Worm (Caenorhabditis elegans) whole organism, L3 larva: ENCODE measurements around the gene F01F1.14.

Source experiments
- R02D3.7 ChIP-seq: fragments of 150-350 bp; optimal IDR thresholded peaks from 2 replicates; lab custom pipeline; 2014; ENCODE audit warnings: missing biosample characterization, missing genetic modification characterization
- ZK546.5 ChIP-seq: sonication (generic microtip); optimal IDR thresholded peaks from 2 replicates; lab custom pipeline; 2017; ENCODE audit warnings: missing biosample characterization, missing genetic modification characterization
- aly-2 ChIP-seq: fragments of 150-350 bp; optimal IDR thresholded peaks from 2 replicates; lab custom pipeline; 2014; ENCODE audit warnings: missing biosample characterization, missing genetic modification characterization
- ama-1 ChIP-seq: fragments of 150-350 bp; optimal IDR thresholded peaks from 2 replicates; lab custom pipeline; 2018
- ceh-16 ChIP-seq: sonication (generic microtip); optimal IDR thresholded peaks from 2 replicates; lab custom pipeline; 2017; ENCODE audit warnings: missing biosample characterization, missing genetic modification characterization
- ceh-28 ChIP-seq: fragments of 150-350 bp; optimal IDR thresholded peaks from 2 replicates; lab custom pipeline; 2014; ENCODE audit warnings: missing biosample characterization, missing genetic modification reagents, missing genetic modification characterization
- ceh-82 ChIP-seq: fragments of 150-350 bp; optimal IDR thresholded peaks from 2 replicates; lab custom pipeline; 2014; ENCODE audit warnings: missing biosample characterization, missing genetic modification characterization
- ceh-9 ChIP-seq: sonication (generic microtip); optimal IDR thresholded peaks from 2 replicates; lab custom pipeline; 2018; ENCODE audit warnings: missing biosample characterization, missing genetic modification characterization
- daf-12 ChIP-seq: fragments of 150-350 bp; optimal IDR thresholded peaks from 2 replicates; lab custom pipeline; 2014; ENCODE audit warnings: missing biosample characterization, missing genetic modification reagents, missing genetic modification characterization
- egl-27 ChIP-seq: sonication (generic microtip); optimal IDR thresholded peaks from 4 replicates; lab custom pipeline; 2017; ENCODE audit warnings: missing biosample characterization, missing genetic modification reagents, missing genetic modification characterization
- egl-5 ChIP-seq: fragments of 150-350 bp; optimal IDR thresholded peaks from 2 replicates; lab custom pipeline; 2017; ENCODE audit warnings: missing biosample characterization, missing genetic modification reagents, missing genetic modification characterization, inconsistent platforms
- elt-1 ChIP-seq: fragments of 150-350 bp; optimal IDR thresholded peaks from 2 replicates; lab custom pipeline; 2014; ENCODE audit warnings: missing biosample characterization, missing genetic modification characterization
- elt-2 ChIP-seq: sonication (generic microtip); optimal IDR thresholded peaks from 2 replicates; lab custom pipeline; 2016; ENCODE audit warnings: missing genetic modification reagents, mild to moderate bottlenecking, missing genetic modification characterization, missing compliant biosample characterization
- eor-1 ChIP-seq, 2 experiments: fragments of 150-350 bp; optimal IDR thresholded peaks; 2 replicates each; lab custom pipeline; 2014 to 2018; ENCODE audit warnings: missing biosample characterization in 2 of 2, missing genetic modification characterization in 2 of 2
- fkh-10 ChIP-seq: sonication (generic microtip); optimal IDR thresholded peaks from 2 replicates; lab custom pipeline; 2017; ENCODE audit warnings: missing biosample characterization, missing genetic modification reagents, missing genetic modification characterization
- fkh-2 ChIP-seq: fragments of 150-350 bp; optimal IDR thresholded peaks from 2 replicates; lab custom pipeline; 2014; ENCODE audit warnings: missing biosample characterization, missing genetic modification reagents, missing genetic modification characterization
- hmg-11 ChIP-seq: sonication (generic microtip); optimal IDR thresholded peaks from 2 replicates; lab custom pipeline; 2016; ENCODE audit warnings: missing genetic modification characterization, missing compliant biosample characterization
- jun-1 ChIP-seq: fragments of 150-350 bp; optimal IDR thresholded peaks from 2 replicates; lab custom pipeline; 2014; ENCODE audit warnings: missing biosample characterization, missing genetic modification reagents, missing genetic modification characterization
- lin-15B ChIP-seq: fragments of 150-350 bp; optimal IDR thresholded peaks from 2 replicates; lab custom pipeline; 2014; ENCODE audit warnings: missing biosample characterization, missing genetic modification characterization
- lin-39 ChIP-seq: fragments of 150-350 bp; optimal IDR thresholded peaks from 2 replicates; lab custom pipeline; 2018; ENCODE audit warnings: missing biosample characterization, missing genetic modification reagents, missing genetic modification characterization
- lsy-12 ChIP-seq: sonication (generic microtip); optimal IDR thresholded peaks from 2 replicates; lab custom pipeline; 2016; ENCODE audit warnings: mild to moderate bottlenecking, missing genetic modification characterization, missing compliant biosample characterization
- mdl-1 ChIP-seq: fragments of 150-350 bp; optimal IDR thresholded peaks from 2 replicates; lab custom pipeline; 2014; ENCODE audit warnings: missing biosample characterization, missing genetic modification characterization
- mml-1 ChIP-seq: fragments of 150-350 bp; sonication (generic microtip); optimal IDR thresholded peaks from 3 replicates; lab custom pipeline; 2014; ENCODE audit warnings: missing biosample characterization, missing genetic modification characterization
- nfya-1 ChIP-seq: sonication (generic microtip); optimal IDR thresholded peaks from 2 replicates; lab custom pipeline; 2017; ENCODE audit warnings: missing genetic modification characterization, mild to moderate bottlenecking, missing compliant biosample characterization, antibody characterized with exemption, moderate library complexity; ENCODE audit not compliant: insufficient read depth
- nhr-11 ChIP-seq: fragments of 150-350 bp; optimal IDR thresholded peaks from 2 replicates; lab custom pipeline; 2014; ENCODE audit warnings: missing biosample characterization, missing genetic modification characterization
- nhr-12 ChIP-seq: fragments of 150-350 bp; optimal IDR thresholded peaks from 2 replicates; lab custom pipeline; 2014; ENCODE audit warnings: missing biosample characterization, missing genetic modification characterization
- nhr-23 ChIP-seq: fragments of 150-350 bp; optimal IDR thresholded peaks from 2 replicates; lab custom pipeline; 2014; ENCODE audit warnings: missing biosample characterization, missing genetic modification reagents, missing genetic modification characterization
- nhr-237 ChIP-seq: fragments of 150-350 bp; optimal IDR thresholded peaks from 2 replicates; lab custom pipeline; 2014; ENCODE audit warnings: missing biosample characterization, missing genetic modification characterization
- nhr-25 ChIP-seq: sonication (generic microtip); optimal IDR thresholded peaks from 2 replicates; lab custom pipeline; 2017; ENCODE audit warnings: missing biosample characterization, missing genetic modification characterization
- nhr-28 ChIP-seq: fragments of 150-350 bp; optimal IDR thresholded peaks from 2 replicates; lab custom pipeline; 2014; ENCODE audit warnings: missing biosample characterization, missing genetic modification characterization
- nhr-43 ChIP-seq: sonication (generic microtip); optimal IDR thresholded peaks from 2 replicates; lab custom pipeline; 2016; ENCODE audit warnings: mild to moderate bottlenecking, missing genetic modification characterization, missing compliant biosample characterization; ENCODE audit not compliant: poor library complexity, severe bottlenecking
- nhr-67 ChIP-seq: fragments of 150-350 bp; optimal IDR thresholded peaks from 2 replicates; lab custom pipeline; 2014; ENCODE audit warnings: missing biosample characterization, missing genetic modification characterization
- nhr-76 ChIP-seq: fragments of 150-350 bp; sonication (generic microtip); optimal IDR thresholded peaks from 5 replicates; lab custom pipeline; 2014; ENCODE audit warnings: missing biosample characterization, missing genetic modification characterization
- nhr-77 ChIP-seq: fragments of 150-350 bp; optimal IDR thresholded peaks from 2 replicates; lab custom pipeline; 2014; ENCODE audit warnings: missing biosample characterization, missing genetic modification characterization
- pha-4 ChIP-seq: fragments of 150-350 bp; optimal IDR thresholded peaks from 2 replicates; lab custom pipeline; 2014; ENCODE audit warnings: missing biosample characterization, missing genetic modification reagents, missing genetic modification characterization
- pqm-1 ChIP-seq: fragments of 150-350 bp; optimal IDR thresholded peaks from 2 replicates; lab custom pipeline; 2017; ENCODE audit warnings: missing biosample characterization, missing genetic modification characterization, inconsistent platforms
- sea-2 ChIP-seq: fragments of 150-350 bp; sonication (generic microtip); optimal IDR thresholded peaks from 4 replicates; lab custom pipeline; 2014; ENCODE audit warnings: missing biosample characterization, missing genetic modification reagents, missing genetic modification characterization
- skn-1 ChIP-seq: fragments of 150-350 bp; optimal IDR thresholded peaks from 2 replicates; lab custom pipeline; 2014; ENCODE audit warnings: missing biosample characterization, missing genetic modification characterization
- snpc-4 ChIP-seq: fragments of 150-350 bp; optimal IDR thresholded peaks from 2 replicates; lab custom pipeline; 2014; ENCODE audit warnings: missing biosample characterization, missing genetic modification characterization
- tbx-2 ChIP-seq: sonication (generic microtip); optimal IDR thresholded peaks from 2 replicates; lab custom pipeline; 2016; ENCODE audit warnings: mild to moderate bottlenecking, missing genetic modification characterization, missing compliant biosample characterization
- unc-39 ChIP-seq: sonication (generic microtip); optimal IDR thresholded peaks from 4 replicates; lab custom pipeline; 2017; ENCODE audit warnings: missing biosample characterization, missing genetic modification characterization
- unc-62 ChIP-seq: fragments of 150-350 bp; sonication (generic microtip); optimal IDR thresholded peaks from 4 replicates; lab custom pipeline; 2014; ENCODE audit warnings: missing biosample characterization, missing genetic modification reagents, missing genetic modification characterization
- zag-1 ChIP-seq: fragments of 150-350 bp; optimal IDR thresholded peaks from 2 replicates; lab custom pipeline; 2014; ENCODE audit warnings: missing biosample characterization, missing genetic modification characterization
- ztf-11 ChIP-seq: fragments of 150-350 bp; optimal IDR thresholded peaks from 2 replicates; lab custom pipeline; 2014; ENCODE audit warnings: missing biosample characterization, missing genetic modification characterization
- ztf-4 ChIP-seq: fragments of 150-350 bp; optimal IDR thresholded peaks from 2 replicates; lab custom pipeline; 2014; ENCODE audit warnings: missing biosample characterization, missing genetic modification characterization

F01F1.14 gene

ce11 chrIII:5882823-5883222 lies at the start of gene F01F1.14:
Gene F01F1.14 (minus strand): TSS chrIII:5882923.
- TF ChIP-seq mml-1 (tag; lab: Kevin White, UChicago) (no peak), nhr-77 (tag; lab: Kevin White, UChicago) (no peak), nhr-237 (no peak), elt-2 (no peak), ceh-28 (tag; lab: Kevin White, UChicago) (no peak), nhr-25 (tag; lab: Kevin White, UChicago) (no peak), ceh-16 (no peak), unc-62 (GFP tag; lab: Kevin White, UChicago) (no peak), ceh-9 (no peak), unc-39 (no peak), ceh-82 (no peak), nhr-43 (tag; lab: Kevin White, UChicago) (no peak), mdl-1 (tag; lab: Kevin White, UChicago) (no peak), ama-1 (no peak), egl-27 (tag; lab: Kevin White, UChicago) (no peak), nhr-12 (tag; lab: Kevin White, UChicago) (no peak), hmg-11 (tag; lab: Kevin White, UChicago) (no peak), pha-4 (tag; lab: Kevin White, UChicago) (no peak), R02D3.7 (no peak), pqm-1 (tag; lab: Kevin White, UChicago) (no peak)

DNA sequence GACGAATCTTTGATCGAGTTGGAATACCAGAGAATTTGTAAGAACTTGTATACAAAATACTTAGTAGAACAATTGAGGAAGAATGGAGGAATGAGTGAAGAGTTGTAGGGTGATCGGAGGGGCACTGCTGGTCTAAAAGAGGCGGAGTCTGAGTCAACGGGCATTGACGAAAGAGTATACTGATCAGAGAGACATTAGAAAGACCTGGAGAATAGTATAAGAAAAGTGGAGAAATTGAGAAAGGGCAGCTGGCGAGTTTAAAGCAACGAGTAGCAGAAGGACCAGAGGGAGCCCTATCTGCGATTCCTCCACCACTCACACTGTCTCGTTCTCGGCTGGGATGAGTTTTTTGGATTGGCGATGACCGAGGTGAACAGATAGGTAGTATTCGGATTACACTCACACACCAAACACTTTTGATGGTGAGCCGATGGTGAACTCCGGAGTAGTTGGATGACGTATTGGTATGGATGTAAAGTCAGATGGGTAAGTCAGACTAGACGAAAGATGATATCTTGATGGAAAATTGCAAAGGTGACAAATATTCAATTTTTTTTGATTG lies 48.8 kb upstream of the F01F1.14 start, which contains the start of gene EGAP1.5:
Gene EGAP1.5, plus strand, starts transcription at position 289 of the 562 bp plus-strand sequence.
- TF ChIP-seq nhr-23 (tag; lab: Kevin White, UChicago) (no peak), nfya-1 (peak; percentile 20)

DNA sequence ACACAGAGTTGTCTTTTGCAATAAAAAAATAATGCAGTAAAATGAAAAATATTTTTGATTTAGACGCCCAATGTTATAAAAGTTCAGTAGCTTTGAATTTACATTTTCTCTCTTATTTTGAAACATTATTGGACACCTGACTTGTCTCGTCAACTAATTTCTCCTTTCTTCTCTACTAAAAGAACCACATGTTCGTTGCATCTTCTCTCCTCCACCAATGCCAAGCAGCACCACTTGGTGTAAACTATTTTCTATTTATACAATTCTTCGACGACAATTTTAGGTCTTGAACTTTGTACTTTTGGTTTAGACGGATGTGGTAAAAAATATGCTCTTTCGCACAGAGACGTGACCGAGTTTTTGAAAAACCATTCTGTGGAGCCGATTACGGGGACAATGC lies 47.9 kb upstream of the F01F1.14 start:
- TF ChIP-seq zag-1 (tag; lab: Kevin White, UChicago) (no peak), nfya-1 (peak; percentile 30)

- TF ChIP-seq nhr-25 (tag; lab: Kevin White, UChicago): peak; percentile 49
- TF ChIP-seq mml-1 (tag; lab: Kevin White, UChicago): no peak
- TF ChIP-seq aly-2 (tag; lab: Kevin White, UChicago): no peak
- TF ChIP-seq R02D3.7: no peak
- no peak for TF ChIP-seq unc-39
- no peak for TF ChIP-seq tbx-2
- TF ChIP-seq ceh-16: no peak
- TF ChIP-seq ztf-11: no peak
- TF ChIP-seq ZK546.5 (tag; lab: Kevin White, UChicago): no peak
- TF ChIP-seq nhr-76: no peak
- no peak for TF ChIP-seq elt-1 (tag; lab: Kevin White, UChicago)
- TF ChIP-seq pqm-1 (tag; lab: Kevin White, UChicago): peak; percentile 21
- peak; percentile 37 for TF ChIP-seq nhr-43 (tag; lab: Kevin White, UChicago)
- no peak for TF ChIP-seq zag-1 (tag; lab: Kevin White, UChicago)
- no peak for TF ChIP-seq nhr-28 (tag; lab: Kevin White, UChicago)
- TF ChIP-seq eor-1 (tag; optimal IDR thresholded peaks at IDR 0.05; lab: Kevin White, UChicago): no peak
- TF ChIP-seq nhr-11 (tag; lab: Kevin White, UChicago): no peak
- no peak for TF ChIP-seq fkh-10 (GFP tag; lab: Kevin White, UChicago)
- no peak for TF ChIP-seq ceh-28 (tag; lab: Kevin White, UChicago)
- TF ChIP-seq egl-27 (tag; lab: Kevin White, UChicago): no peak
- TF ChIP-seq daf-12 (tag; lab: Kevin White, UChicago): no peak
- TF ChIP-seq nhr-77 (tag; lab: Kevin White, UChicago): no peak
- TF ChIP-seq egl-5 (tag; lab: Kevin White, UChicago): no peak
- peak; percentile 62 for TF ChIP-seq hmg-11 (tag; lab: Kevin White, UChicago)
- no peak for TF ChIP-seq unc-62 (GFP tag; lab: Kevin White, UChicago)
- TF ChIP-seq nhr-67 (tag; lab: Kevin White, UChicago): no peak
- TF ChIP-seq ceh-82: no peak
- TF ChIP-seq lin-15B (tag; lab: Kevin White, UChicago): peak; percentile 82
- peak; percentile 82 for TF ChIP-seq pha-4 (tag; lab: Kevin White, UChicago)
- no peak for TF ChIP-seq mdl-1 (tag; lab: Kevin White, UChicago)
- no peak for TF ChIP-seq skn-1 (tag; lab: Kevin White, UChicago)
- TF ChIP-seq snpc-4: peak; percentile 22
- TF ChIP-seq ztf-4 (tag; lab: Kevin White, UChicago): no peak
- no peak for TF ChIP-seq jun-1 (tag; lab: Kevin White, UChicago)
- no peak for TF ChIP-seq nhr-237
- TF ChIP-seq sea-2 (GFP tag; lab: Kevin White, UChicago): no peak
- no peak for TF ChIP-seq fkh-2 (tag; lab: Kevin White, UChicago)
- peak; percentile 16 for TF ChIP-seq elt-2
- no peak for TF ChIP-seq lsy-12 (tag; lab: Kevin White, UChicago)
- TF ChIP-seq nhr-23 (tag; lab: Kevin White, UChicago): peak; percentile 59
- peak; percentile 64 for TF ChIP-seq nfya-1
- TF ChIP-seq nhr-12 (tag; lab: Kevin White, UChicago): no peak
- TF ChIP-seq ama-1: no peak
- peak; percentile 65 for TF ChIP-seq lin-39 (tag; lab: Kevin White, UChicago)
Observed at ce11 chrIII:5925724-5926123, 43.0 kb upstream of the F01F1.14 start, which contains the start of the genes dnc-2 and bcl-7. Gene dnc-2 (minus strand): TSS chrIII:5925756. Gene bcl-7 (plus strand): TSS chrIII:5926086.
